Fruit fly (Drosophila melanogaster) S2 (cell line): ENCODE results near the gene PIG-T.

Experiments
- CG8478 ChIP-seq: fragments of >200 bp; optimal IDR thresholded peaks from 2 replicates; lab custom pipeline; 2018
- CTCF ChIP-seq, 2 experiments: fragments of >200 bp; optimal IDR thresholded peaks; 2 replicates each; lab custom pipeline; 2018

dm6 chrX:8371729-8372128 lies 35.3 kb downstream of the PIG-T start:
- TF ChIP-seq CG8478 (lab: Kevin White, UChicago) (no peak), CTCF (optimal IDR thresholded peaks at IDR 0.05; lab: Kevin White, UChicago) (peak; percentile 60 to 64)
